Worm (Caenorhabditis elegans) whole organism, young adult: ENCODE results near the gene C55A6.1.

Experiments
- B0261.1 ChIP-seq: sonication (generic microtip); optimal IDR thresholded peaks from 2 replicates; lab custom pipeline; 2016; ENCODE audit warnings: mild to moderate bottlenecking, missing genetic modification characterization, moderate library complexity, missing compliant biosample characterization
- B0336.3 ChIP-seq: fragments of 200-800 bp; sonication (Bioruptor generic); IDR thresholded peaks from 2 replicates; pipeline ENCODE4 v1.3.6; 2022; ENCODE audit warnings: missing genetic modification characterization, missing compliant biosample characterization
- C06A6.2 ChIP-seq: fragments of 200-800 bp; sonication (Bioruptor generic); conservative IDR thresholded peaks from 2 replicates; pipeline ENCODE4 v1.3.6; 2022; ENCODE audit warnings: missing genetic modification characterization, missing compliant biosample characterization
- C17E4.6 ChIP-seq: fragments of 200-800 bp; sonication (Bioruptor generic); IDR thresholded peaks from 2 replicates; pipeline ENCODE4 v1.3.6; 2022; ENCODE audit warnings: missing genetic modification reagents, missing genetic modification characterization, missing compliant biosample characterization
- F49E8.2 ChIP-seq: sonication (generic microtip); optimal IDR thresholded peaks from 3 replicates; lab custom pipeline; 2017; ENCODE audit warnings: missing genetic modification characterization, mild to moderate bottlenecking, missing compliant biosample characterization, antibody characterized with exemption, moderate library complexity; ENCODE audit not compliant: insufficient read depth
- F52B5.7 ChIP-seq: sonication (generic microtip); optimal IDR thresholded peaks from 2 replicates; lab custom pipeline; 2016; ENCODE audit warnings: mild to moderate bottlenecking, missing genetic modification characterization, missing compliant biosample characterization
- F55B11.4 ChIP-seq: sonication (generic microtip); optimal IDR thresholded peaks from 2 replicates; lab custom pipeline; 2016; ENCODE audit warnings: missing compliant biosample characterization, missing genetic modification characterization, borderline replicate concordance; ENCODE audit not compliant: insufficient read depth
- K11D2.4 ChIP-seq: fragments of 200-800 bp; sonication (Bioruptor generic); IDR thresholded peaks from 2 replicates; pipeline ENCODE4 v1.3.6; 2022; ENCODE audit warnings: missing genetic modification reagents, missing genetic modification characterization, missing compliant biosample characterization
- Y56A3A.18 ChIP-seq: fragments of 200-800 bp; sonication (Bioruptor generic); IDR thresholded peaks from 2 replicates; pipeline ENCODE4 v1.3.6; 2022; ENCODE audit warnings: missing genetic modification reagents, missing genetic modification characterization, missing compliant biosample characterization
- akir-1 ChIP-seq: fragments of 200-800 bp; sonication (Bioruptor generic); optimal IDR thresholded peaks from 2 replicates; lab custom pipeline; 2018; ENCODE audit warnings: mild to moderate bottlenecking, missing genetic modification characterization, moderate library complexity, missing compliant biosample characterization
- attf-3 ChIP-seq: fragments of 200-800 bp; sonication (Bioruptor generic); conservative IDR thresholded peaks from 2 replicates; pipeline ENCODE4 v1.3.6; 2022; ENCODE audit warnings: missing genetic modification reagents, missing genetic modification characterization, missing compliant biosample characterization
- attf-5 ChIP-seq: fragments of 200-800 bp; sonication (Bioruptor generic); optimal IDR thresholded peaks from 2 replicates; lab custom pipeline; 2018; ENCODE audit warnings: mild to moderate bottlenecking, missing genetic modification characterization, missing compliant biosample characterization
- bed-1 ChIP-seq: fragments of 200-800 bp; sonication (Bioruptor generic); IDR thresholded peaks from 2 replicates; pipeline ENCODE4 v1.3.6; 2022; ENCODE audit warnings: missing genetic modification reagents, missing genetic modification characterization, missing compliant biosample characterization
- bed-2 ChIP-seq: fragments of 200-800 bp; sonication (Bioruptor generic); IDR thresholded peaks from 2 replicates; pipeline ENCODE4 v1.3.6; 2022; ENCODE audit warnings: missing genetic modification reagents, missing genetic modification characterization, missing compliant biosample characterization
- ceh-40 ChIP-seq: fragments of 200-800 bp; sonication (Bioruptor generic); IDR thresholded peaks from 2 replicates; pipeline ENCODE4 v1.3.6; 2022; ENCODE audit warnings: missing genetic modification characterization, missing compliant biosample characterization
- ceh-91 ChIP-seq: fragments of 200-800 bp; sonication (Bioruptor generic); IDR thresholded peaks from 2 replicates; pipeline ENCODE4 v1.3.6; 2022; ENCODE audit warnings: missing genetic modification reagents, missing genetic modification characterization, missing compliant biosample characterization
- chd-7 ChIP-seq: sonication (generic microtip); optimal IDR thresholded peaks from 2 replicates; lab custom pipeline; 2016; ENCODE audit warnings: mild to moderate bottlenecking, missing genetic modification characterization, moderate library complexity, missing compliant biosample characterization
- dox-1 ChIP-seq: fragments of 200-800 bp; sonication (Bioruptor generic); IDR thresholded peaks from 2 replicates; pipeline ENCODE4 v1.3.6; 2022; ENCODE audit warnings: missing genetic modification reagents, missing genetic modification characterization, missing compliant biosample characterization
- efl-1 ChIP-seq: fragments of 150-350 bp; optimal IDR thresholded peaks from 2 replicates; lab custom pipeline; 2014; ENCODE audit warnings: missing biosample characterization, missing genetic modification reagents, missing genetic modification characterization
- egrh-3 ChIP-seq: fragments of 200-800 bp; sonication (Bioruptor generic); IDR thresholded peaks from 2 replicates; pipeline ENCODE4 v1.3.6; 2022; ENCODE audit warnings: missing genetic modification reagents, missing genetic modification characterization, missing compliant biosample characterization
- fkh-3 ChIP-seq: sonication (generic microtip); optimal IDR thresholded peaks from 2 replicates; lab custom pipeline; 2016; ENCODE audit warnings: mild to moderate bottlenecking, missing genetic modification characterization, missing compliant biosample characterization
- gei-17 ChIP-seq: fragments of 200-800 bp; sonication (Bioruptor generic); optimal IDR thresholded peaks from 2 replicates; lab custom pipeline; 2018; ENCODE audit warnings: mild to moderate bottlenecking, missing genetic modification characterization, missing compliant biosample characterization
- hlh-26 ChIP-seq: fragments of 200-800 bp; sonication (Bioruptor generic); conservative IDR thresholded peaks from 2 replicates; pipeline ENCODE4 v1.3.6; 2022; ENCODE audit warnings: missing genetic modification reagents, missing genetic modification characterization, missing compliant biosample characterization
- hmg-1.2 ChIP-seq: fragments of 200-800 bp; sonication (Bioruptor generic); IDR thresholded peaks from 2 replicates; pipeline ENCODE4 v1.3.6; 2022; ENCODE audit warnings: missing genetic modification reagents, missing genetic modification characterization, missing compliant biosample characterization
- let-526 ChIP-seq: fragments of 200-800 bp; sonication (Bioruptor generic); IDR thresholded peaks from 2 replicates; pipeline ENCODE4 v1.3.6; 2022; ENCODE audit warnings: missing genetic modification reagents, missing genetic modification characterization, missing compliant biosample characterization
- let-607 ChIP-seq, 2 experiments: fragments of 200-800 bp in 1 of 2; sonication (Bioruptor generic) in 1 of 2; sonication (generic microtip) in 1 of 2; optimal IDR thresholded peaks; 2 replicates each; lab custom pipeline; 2016 to 2018; ENCODE audit warnings: mild to moderate bottlenecking in 2 of 2, missing compliant biosample characterization in 2 of 2, missing genetic modification characterization in 2 of 2, moderate library complexity in 2 of 2, missing genotype in 1 of 2
- lin-40 ChIP-seq: sonication (generic microtip); optimal IDR thresholded peaks from 2 replicates; lab custom pipeline; 2016; ENCODE audit warnings: missing genetic modification characterization, mild to moderate bottlenecking, missing compliant biosample characterization, missing genotype, missing genetic modification reagents
- lin-54 ChIP-seq: fragments of 200-800 bp; sonication (Bioruptor generic); optimal IDR thresholded peaks from 2 replicates; lab custom pipeline; 2018; ENCODE audit warnings: mild to moderate bottlenecking, missing genetic modification characterization, missing compliant biosample characterization
- lsy-27 ChIP-seq: sonication (generic microtip); optimal IDR thresholded peaks from 2 replicates; lab custom pipeline; 2017; ENCODE audit warnings: missing genetic modification characterization, mild to moderate bottlenecking, missing compliant biosample characterization, antibody characterized with exemption, missing genotype, borderline replicate concordance; ENCODE audit not compliant: insufficient read depth
- madf-10 ChIP-seq: sonication (generic microtip); optimal IDR thresholded peaks from 2 replicates; lab custom pipeline; 2016; ENCODE audit warnings: mild to moderate bottlenecking, missing genetic modification characterization, missing compliant biosample characterization
- madf-3 ChIP-seq: fragments of 200-800 bp; sonication (Bioruptor generic); IDR thresholded peaks from 2 replicates; pipeline ENCODE4 v1.3.6; 2022; ENCODE audit warnings: missing genetic modification reagents, missing genetic modification characterization, missing compliant biosample characterization
- madf-6 ChIP-seq: fragments of 200-800 bp; sonication (Bioruptor generic); IDR thresholded peaks from 2 replicates; pipeline ENCODE4 v1.3.6; 2022; ENCODE audit warnings: missing genetic modification reagents, missing genetic modification characterization, missing compliant biosample characterization
- madf-8 ChIP-seq: fragments of 200-800 bp; sonication (Bioruptor generic); conservative IDR thresholded peaks from 2 replicates; pipeline ENCODE4 v1.3.6; 2022; ENCODE audit warnings: missing genetic modification reagents, missing genetic modification characterization, missing compliant biosample characterization
- mes-4 ChIP-seq: sonication (generic microtip); optimal IDR thresholded peaks from 2 replicates; lab custom pipeline; 2016; ENCODE audit warnings: missing genotype, missing genetic modification characterization, missing compliant biosample characterization
- mxl-1 ChIP-seq: sonication (generic microtip); optimal IDR thresholded peaks from 2 replicates; lab custom pipeline; 2016; ENCODE audit warnings: missing genetic modification characterization, missing compliant biosample characterization
- nhr-179 ChIP-seq: sonication (generic microtip); optimal IDR thresholded peaks from 2 replicates; lab custom pipeline; 2016; ENCODE audit warnings: mild to moderate bottlenecking, missing genetic modification characterization, missing compliant biosample characterization
- nhr-90 ChIP-seq: sonication (generic microtip); optimal IDR thresholded peaks from 2 replicates; lab custom pipeline; 2016; ENCODE audit warnings: missing genotype, mild to moderate bottlenecking, missing genetic modification characterization, missing compliant biosample characterization
- pbrm-1 ChIP-seq: fragments of 200-800 bp; sonication (Bioruptor generic); IDR thresholded peaks from 2 replicates; pipeline ENCODE4 v1.3.6; 2022; ENCODE audit warnings: missing genetic modification reagents, missing genetic modification characterization, missing compliant biosample characterization
- pha-4 ChIP-seq: fragments of 150-350 bp; sonication (generic microtip); optimal IDR thresholded peaks from 2 replicates; lab custom pipeline; 2014; ENCODE audit warnings: missing biosample characterization, missing genetic modification reagents, missing genetic modification characterization
- snpc-1.1 ChIP-seq: sonication (generic microtip); optimal IDR thresholded peaks from 2 replicates; lab custom pipeline; 2017; ENCODE audit warnings: missing genetic modification characterization, mild to moderate bottlenecking, missing compliant biosample characterization, antibody characterized with exemption, moderate library complexity, missing genotype, missing genetic modification reagents; ENCODE audit not compliant: insufficient read depth
- snpc-3.4 ChIP-seq: sonication (generic microtip); optimal IDR thresholded peaks from 2 replicates; lab custom pipeline; 2017; ENCODE audit warnings: missing genetic modification characterization, mild to moderate bottlenecking, missing compliant biosample characterization, antibody characterized with exemption, moderate library complexity, missing genotype, missing genetic modification reagents
- zfh-2 ChIP-seq: fragments of 200-800 bp; sonication (Bioruptor generic); conservative IDR thresholded peaks from 2 replicates; pipeline ENCODE4 v1.3.6; 2022; ENCODE audit warnings: missing genetic modification reagents, missing genetic modification characterization, missing compliant biosample characterization
- zim-3 ChIP-seq: sonication (generic microtip); optimal IDR thresholded peaks from 2 replicates; lab custom pipeline; 2017; ENCODE audit warnings: mild to moderate bottlenecking, missing genetic modification characterization, moderate library complexity, missing compliant biosample characterization
- ztf-25 ChIP-seq: fragments of 200-800 bp; sonication (Bioruptor generic); IDR thresholded peaks from 2 replicates; pipeline ENCODE4 v1.3.6; 2022; ENCODE audit warnings: missing genetic modification reagents, missing genetic modification characterization, missing compliant biosample characterization
- ztf-3 ChIP-seq: fragments of 200-800 bp; sonication (Bioruptor generic); optimal IDR thresholded peaks from 2 replicates; lab custom pipeline; 2018; ENCODE audit warnings: mild to moderate bottlenecking, missing genetic modification characterization, missing compliant biosample characterization
- ztf-6 ChIP-seq: fragments of 200-800 bp; sonication (Bioruptor generic); IDR thresholded peaks from 2 replicates; pipeline ENCODE4 v1.3.6; 2022; ENCODE audit warnings: missing genetic modification reagents, missing genetic modification characterization, missing compliant biosample characterization

Gene C55A6.1

DNA sequence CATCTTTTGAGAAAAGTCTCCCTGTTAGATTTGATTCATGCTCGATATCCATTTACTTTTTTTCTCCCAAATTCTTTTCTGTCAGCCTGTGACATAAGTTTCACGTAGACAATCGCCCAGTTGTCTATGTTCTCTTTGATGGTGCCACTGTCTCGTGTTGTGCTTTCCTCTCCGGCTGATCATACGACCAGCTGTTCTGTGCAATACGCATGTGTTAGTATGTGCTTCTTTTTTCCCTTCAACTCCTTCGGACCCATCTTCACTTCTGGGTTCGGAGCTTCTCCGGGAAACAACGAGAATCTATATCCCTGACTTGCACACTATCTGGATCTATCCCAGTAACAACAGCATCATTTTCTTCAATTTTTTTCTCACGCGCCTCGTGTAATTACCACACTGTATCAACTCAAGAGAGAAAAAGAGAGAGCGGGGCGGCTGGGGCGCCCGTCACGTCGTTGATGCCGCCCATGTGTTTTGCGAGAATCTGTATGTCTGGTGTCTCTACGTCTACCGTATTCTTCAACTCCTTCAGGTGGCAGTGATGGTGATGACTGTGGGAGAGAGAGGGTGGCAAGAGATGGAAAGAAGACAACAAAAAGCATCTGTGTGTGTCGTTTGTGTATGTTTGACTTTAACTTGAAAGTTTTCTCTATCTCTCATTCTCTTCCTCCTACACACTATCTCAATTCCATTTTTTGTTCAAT is 27.2 kb upstream of the C55A6.1 start (continued):
- peak in 1 of 2 experiments; percentile 64 for TF ChIP-seq let-607 (tag; optimal IDR thresholded peaks at IDR 0.05; lab: Kevin White, UChicago)
- no peak; the same call in 1 of the 2 replicates for TF ChIP-seq egrh-3 (GFP tag; lab: Robert Waterston, UW)
- no peak for TF ChIP-seq madf-6 (GFP tag; lab: Robert Waterston, UW)
- TF ChIP-seq gei-17 (GFP tag; lab: Kevin White, UChicago): peak; percentile 20
- no peak for TF ChIP-seq fkh-3 (tag; lab: Kevin White, UChicago)
- no peak for TF ChIP-seq F52B5.7 (tag; lab: Kevin White, UChicago)
- no peak for TF ChIP-seq pha-4 (tag; lab: Kevin White, UChicago)
- 0 out of 2 replicates have a peak, but pooled peaks have one; percentile 39 for TF ChIP-seq Y56A3A.18
- peak; percentile 52; the same call in 1 of the 2 replicates for TF ChIP-seq dox-1 (GFP tag; lab: Robert Waterston, UW)
- TF ChIP-seq snpc-1.1: no peak
- TF ChIP-seq hlh-26 (GFP tag; lab: Robert Waterston, UW): no peak
- no peak for TF ChIP-seq bed-2 (GFP tag; lab: Robert Waterston, UW)
- TF ChIP-seq snpc-3.4: no peak
- no peak for TF ChIP-seq B0261.1 (tag; lab: Kevin White, UChicago)
- TF ChIP-seq chd-7 (tag; lab: Kevin White, UChicago): peak; percentile 69
- no peak for TF ChIP-seq F55B11.4 (tag; lab: Kevin White, UChicago)
- TF ChIP-seq pbrm-1 (GFP tag; lab: Robert Waterston, UW): 0 out of 2 replicates have a peak, but pooled peaks have one; percentile 50
- TF ChIP-seq madf-10 (tag; lab: Kevin White, UChicago): peak; percentile 55
- peak; percentile 8 for TF ChIP-seq lin-54 (GFP tag; lab: Kevin White, UChicago)
- TF ChIP-seq madf-8 (GFP tag; lab: Robert Waterston, UW): no peak
- TF ChIP-seq akir-1 (GFP tag; lab: Kevin White, UChicago): no peak
- TF ChIP-seq mes-4 (tag; lab: Kevin White, UChicago): no peak
- TF ChIP-seq lin-40 (tag; lab: Kevin White, UChicago): peak; percentile 78
- no peak for TF ChIP-seq ceh-40 (GFP tag; lab: Robert Waterston, UW)
- TF ChIP-seq ztf-3 (GFP tag; lab: Kevin White, UChicago): peak; percentile 34
- TF ChIP-seq hmg-1.2 (GFP tag; lab: Robert Waterston, UW): peak; percentile 78
- TF ChIP-seq nhr-179 (tag; lab: Kevin White, UChicago): no peak
- no peak for TF ChIP-seq efl-1
- peak; percentile 84 for TF ChIP-seq nhr-90
- TF ChIP-seq C17E4.6: no peak
- no peak for TF ChIP-seq F49E8.2
- TF ChIP-seq lsy-27: no peak
- 0 out of 2 replicates have a peak, but pooled peaks have one; percentile 52 for TF ChIP-seq C06A6.2 (GFP tag; lab: Robert Waterston, UW)
- no peak for TF ChIP-seq bed-1 (GFP tag; lab: Robert Waterston, UW)
- TF ChIP-seq zfh-2: peak; percentile 79
- no peak for TF ChIP-seq mxl-1 (tag; lab: Kevin White, UChicago)
- TF ChIP-seq madf-3 (GFP tag; lab: Robert Waterston, UW): 0 out of 2 replicates have a peak, but pooled peaks have one; percentile 23
- no peak for TF ChIP-seq ztf-25 (GFP tag; lab: Robert Waterston, UW)
- peak; percentile 79 for TF ChIP-seq attf-5 (GFP tag; lab: Kevin White, UChicago)
- TF ChIP-seq attf-3 (GFP tag; lab: Robert Waterston, UW): no peak
- TF ChIP-seq K11D2.4: 0 out of 2 replicates have a peak, but pooled peaks have one; percentile 8
- no peak for TF ChIP-seq ceh-91 (GFP tag; lab: Robert Waterston, UW)
- TF ChIP-seq zim-3 (tag; lab: Kevin White, UChicago): peak; percentile 16
- TF ChIP-seq B0336.3 (GFP tag; lab: Robert Waterston, UW): peak; percentile 78
- TF ChIP-seq let-526 (GFP tag; lab: Robert Waterston, UW): peak; percentile 26; the same call in 1 of the 2 replicates
- peak; percentile 64; the same call in 1 of the 2 replicates for TF ChIP-seq ztf-6 (GFP tag; lab: Robert Waterston, UW)
